Worm (Caenorhabditis elegans) whole organism, mixed stage, embryonic: ENCODE data around the gene amdh-1.

Experiments
- elt-3 ChIP-seq: fragments of 150-350 bp; optimal IDR thresholded peaks from 2 replicates; lab custom pipeline; 2014; ENCODE audit warnings: missing biosample characterization, missing genetic modification characterization
- hlh-1 ChIP-seq: fragments of 150-350 bp; optimal IDR thresholded peaks from 2 replicates; lab custom pipeline; 2014; ENCODE audit warnings: missing biosample characterization, missing genetic modification reagents, missing genetic modification characterization
- lin-32 ChIP-seq: fragments of 200-800 bp; sonication (Bioruptor generic); optimal IDR thresholded peaks from 2 replicates; lab custom pipeline; 2018; ENCODE audit warnings: mild to moderate bottlenecking, missing genetic modification characterization, missing compliant biosample characterization
- lsy-2 ChIP-seq: fragments of 150-350 bp; optimal IDR thresholded peaks from 2 replicates; lab custom pipeline; 2014; ENCODE audit warnings: missing biosample characterization, missing genetic modification characterization
- mep-1 ChIP-seq: fragments of 150-350 bp; optimal IDR thresholded peaks from 2 replicates; lab custom pipeline; 2017; ENCODE audit warnings: missing biosample characterization, missing genetic modification reagents, missing genetic modification characterization, inconsistent platforms
- mls-2 ChIP-seq: sonication (generic microtip); optimal IDR thresholded peaks from 2 replicates; lab custom pipeline; 2016; ENCODE audit warnings: mild to moderate bottlenecking, missing genetic modification characterization, moderate library complexity, missing compliant biosample characterization
- pha-4 ChIP-seq: fragments of 150-350 bp; optimal IDR thresholded peaks from 2 replicates; lab custom pipeline; 2018; ENCODE audit warnings: missing biosample characterization, missing genetic modification reagents, missing genetic modification characterization
- zip-8 ChIP-seq: fragments of 150-350 bp; optimal IDR thresholded peaks from 2 replicates; lab custom pipeline; 2014; ENCODE audit warnings: missing biosample characterization, missing genetic modification characterization

DNA sequence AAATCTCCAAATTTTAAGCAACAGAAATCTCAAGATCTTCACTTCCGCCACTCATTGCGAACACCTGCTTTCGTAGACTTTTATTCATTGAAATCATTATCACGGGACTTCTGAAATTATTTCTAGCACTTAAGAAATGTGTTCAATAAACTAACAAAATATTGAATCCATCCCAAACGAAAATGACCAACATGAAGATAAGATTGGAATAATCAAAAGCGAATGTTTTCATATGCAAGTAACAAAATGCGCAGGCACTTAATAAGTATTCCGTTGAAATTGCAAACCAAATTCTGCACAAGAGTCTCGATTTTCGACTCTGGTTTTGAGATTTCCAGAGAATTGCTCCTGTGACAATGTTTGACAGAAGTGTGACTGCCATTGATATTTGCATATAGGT, 12.8 kb downstream of the amdh-1 start, which contains the start of gene srg-5:
- TF ChIP-seq lsy-2 (tag; lab: Kevin White, UChicago) (no peak), pha-4 (tag; lab: Kevin White, UChicago) (no peak), mep-1 (tag; lab: Kevin White, UChicago) (no peak), elt-3 (tag; lab: Kevin White, UChicago) (no peak), lin-32 (GFP tag; lab: Kevin White, UChicago) (no peak), hlh-1 (tag; lab: Kevin White, UChicago) (no peak), zip-8 (tag; lab: Kevin White, UChicago) (no peak), mls-2 (tag; lab: Kevin White, UChicago) (no peak)
